Worm (Caenorhabditis elegans): Measurements from ENCODE around the gene meg-2.

The meg-2 gene

DNA sequence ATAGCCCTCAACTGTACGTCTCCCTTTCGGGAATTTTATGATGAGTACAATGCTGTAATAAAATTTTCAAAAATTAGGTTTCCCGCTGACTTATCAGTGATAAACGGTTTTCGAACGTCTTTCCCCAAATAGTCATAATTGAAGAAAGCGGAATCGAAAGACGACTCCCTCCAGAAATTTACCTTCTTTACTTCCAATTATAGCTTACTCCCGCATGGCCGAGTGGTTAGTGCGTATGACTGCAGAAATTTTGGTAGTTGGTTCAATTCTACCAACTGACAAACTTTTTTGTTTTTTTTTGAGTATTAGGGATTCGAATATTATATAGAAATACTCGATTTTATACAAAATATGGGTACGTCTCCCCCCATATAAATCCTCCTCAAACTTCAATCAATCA, 47.2 kb upstream of the meg-2 start (continued):
- TF ChIP-seq hmg-1.2 (GFP tag; IDR thresholded peaks at IDR 0.05) (peak; percentile 75), aptf-3 (GFP tag; IDR thresholded peaks at IDR 0.05) (0 out of 2 replicates have a peak, but pooled peaks have one; percentile 67), Y56A3A.18 (GFP tag; IDR thresholded peaks at IDR 0.05) (peak; percentile 78), ztf-25 (GFP tag; IDR thresholded peaks at IDR 0.05) (0 out of 2 replicates have a peak, but pooled peaks have one; percentile 44), ztf-6 (GFP tag; IDR thresholded peaks at IDR 0.05) (0 out of 2 replicates have a peak, but pooled peaks have one; percentile 36), nhr-120 (GFP tag; IDR thresholded peaks at IDR 0.05) (0 out of 2 replicates have a peak, but pooled peaks have one; percentile 49), cebp-2 (GFP tag; IDR thresholded peaks at IDR 0.05) (peak; percentile 84; the same call in 1 of the 2 replicates), Y79H2A.3 (GFP tag; conservative IDR thresholded peaks at IDR 0.05) (peak; percentile 24; the same call in 1 of the 2 replicates), Y53G8AR.9 (GFP tag; conservative IDR thresholded peaks at IDR 0.05) (peak; percentile 60; the same call in 1 of the 2 replicates), nfyb-1 (GFP tag; IDR thresholded peaks at IDR 0.05) (peak; percentile 68), madf-6 (GFP tag; IDR thresholded peaks at IDR 0.05) (peak; percentile 60; the same call in 1 of the 2 replicates), dox-1 (GFP tag; IDR thresholded peaks at IDR 0.05) (peak; percentile 50; the same call in 1 of the 2 replicates)

DNA sequence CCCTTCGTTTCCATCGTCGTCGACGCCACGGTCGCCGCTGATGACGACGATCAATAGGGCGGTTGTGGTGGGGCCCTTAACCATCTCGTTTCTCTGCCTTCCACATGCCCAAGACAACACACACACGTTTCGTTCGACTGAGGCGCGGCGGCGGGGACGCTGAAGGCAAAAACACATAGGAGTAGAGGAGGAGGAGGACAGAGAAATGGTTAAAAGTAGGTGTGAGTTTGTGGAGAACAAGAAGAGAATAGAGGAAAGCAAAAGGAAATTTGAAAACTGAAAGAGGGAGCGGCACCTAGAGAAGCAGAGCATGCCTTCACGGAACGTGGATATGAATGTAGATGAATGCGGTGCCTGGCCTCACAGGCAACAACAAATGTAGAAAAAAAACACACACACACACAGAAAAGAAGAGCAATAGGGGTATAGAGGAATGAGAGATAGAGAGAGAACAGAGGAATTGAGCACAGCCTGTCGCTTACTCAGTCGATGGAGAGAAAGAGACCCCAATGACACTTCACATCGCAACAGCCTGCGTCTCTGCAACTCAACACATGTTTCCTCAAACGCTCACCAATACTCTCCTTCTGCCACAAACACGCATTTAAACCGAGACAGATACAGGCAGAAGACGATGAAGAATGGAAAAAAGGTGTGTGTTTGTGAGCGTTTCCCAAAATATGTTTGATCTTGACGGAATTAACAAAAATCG, 43.5 kb upstream of the meg-2 start:
- TF ChIP-seq lir-1 (GFP tag; conservative IDR thresholded peaks at IDR 0.05), result no peak
- TF ChIP-seq atf-7 (tag; optimal IDR thresholded peaks at IDR 0.05), result peak; percentile 54
- peak; percentile 51 for TF ChIP-seq egrh-3 (GFP tag; IDR thresholded peaks at IDR 0.05)
- peak; percentile 76; the same call in 1 of the 2 replicates for TF ChIP-seq hmg-1.2 (GFP tag; IDR thresholded peaks at IDR 0.05)
- peak; percentile 43; the same call in 1 of the 2 replicates for TF ChIP-seq nfyb-1 (GFP tag; IDR thresholded peaks at IDR 0.05)
- TF ChIP-seq ztf-18 (tag; optimal IDR thresholded peaks at IDR 0.05), result peak; percentile 58
- TF ChIP-seq ztf-22 (GFP tag; optimal IDR thresholded peaks at IDR 0.05), result no peak
- TF ChIP-seq K12H6.12 (tag; optimal IDR thresholded peaks at IDR 0.05), result peak; percentile 97
- TF ChIP-seq B0019.2 (GFP tag; conservative IDR thresholded peaks at IDR 0.05), result no peak
- peak; percentile 43; the same call in 1 of the 2 replicates for TF ChIP-seq lin-26 (GFP tag; IDR thresholded peaks at IDR 0.05)
- peak; percentile 56 for TF ChIP-seq chd-7 (tag; optimal IDR thresholded peaks at IDR 0.05)
- peak; percentile 85 for TF ChIP-seq dox-1 (GFP tag; IDR thresholded peaks at IDR 0.05)
- peak; percentile 32 for TF ChIP-seq die-1 (tag; optimal IDR thresholded peaks at IDR 0.05)
- TF ChIP-seq tlf-1 (GFP tag; optimal IDR thresholded peaks at IDR 0.05), result peak; percentile 13
- no peak for TF ChIP-seq ztf-28 (GFP tag; IDR thresholded peaks at IDR 0.05)
- 0 out of 2 replicates have a peak, but pooled peaks have one; percentile 38 for TF ChIP-seq ekl-4 (GFP tag; IDR thresholded peaks at IDR 0.05)
- TF ChIP-seq Y56A3A.18 (GFP tag; IDR thresholded peaks at IDR 0.05), result 0 out of 2 replicates have a peak, but pooled peaks have one; percentile 12
- peak in 1 of 3 experiments; percentile 70 for TF ChIP-seq lin-35 (GFP tag; optimal IDR thresholded peaks at IDR 0.05)
- 0 out of 2 replicates have a peak, but pooled peaks have one; percentile 14 for TF ChIP-seq rcor-1 (GFP tag; IDR thresholded peaks at IDR 0.05)
- no peak for TF ChIP-seq bed-2 (GFP tag; IDR thresholded peaks at IDR 0.05)
- peak; percentile 92 for TF ChIP-seq nhr-80 (tag; optimal IDR thresholded peaks at IDR 0.05)
- no peak for TF ChIP-seq sea-2 (GFP tag; IDR thresholded peaks at IDR 0.05)
- peak; percentile 85 for TF ChIP-seq B0336.3 (GFP tag; IDR thresholded peaks at IDR 0.05)
- no peak for TF ChIP-seq nhr-120 (GFP tag; IDR thresholded peaks at IDR 0.05)
- TF ChIP-seq ztf-26 (tag; optimal IDR thresholded peaks at IDR 0.05), result peak; percentile 37
- TF ChIP-seq madf-10 (tag; optimal IDR thresholded peaks at IDR 0.05), result peak; percentile 86
- peak; percentile 17 for TF ChIP-seq lin-54 (GFP tag; optimal IDR thresholded peaks at IDR 0.05)
- TF ChIP-seq F22D6.2 (tag; optimal IDR thresholded peaks at IDR 0.05), result peak; percentile 8
- TF ChIP-seq C06A6.2 (GFP tag; conservative IDR thresholded peaks at IDR 0.05), result 0 out of 2 replicates have a peak, but pooled peaks have one; percentile 39
- peak; percentile 82 for TF ChIP-seq attf-5 (GFP tag; optimal IDR thresholded peaks at IDR 0.05)
- peak; percentile 10 for TF ChIP-seq somi-1 (GFP tag; optimal IDR thresholded peaks at IDR 0.05)
- TF ChIP-seq let-526 (GFP tag; IDR thresholded peaks at IDR 0.05), result 0 out of 2 replicates have a peak, but pooled peaks have one; percentile 7
- no peak for TF ChIP-seq snpc-4 (GFP tag; optimal IDR thresholded peaks at IDR 0.05)
- TF ChIP-seq snpc-4 (tag; optimal IDR thresholded peaks at IDR 0.05), result peak in 3 of 4 experiments; percentile 12 to 59 (median 55)
- TF ChIP-seq tbx-9 (tag; optimal IDR thresholded peaks at IDR 0.05; ENCODE audit: borderline replicate concordance), result no peak
- 0 out of 2 replicates have a peak, but pooled peaks have one; percentile 7 for TF ChIP-seq cebp-1 (GFP tag; IDR thresholded peaks at IDR 0.05)
- TF ChIP-seq cebp-1 (tag; optimal IDR thresholded peaks at IDR 0.05), result peak; percentile 87
- peak; percentile 56 for TF ChIP-seq unc-62 (GFP tag; optimal IDR thresholded peaks at IDR 0.05)

Measured in whole organism, young adult.